Fruit fly (Drosophila melanogaster): ENCODE results near the gene Elp3.

Elp3 gene

DNA sequence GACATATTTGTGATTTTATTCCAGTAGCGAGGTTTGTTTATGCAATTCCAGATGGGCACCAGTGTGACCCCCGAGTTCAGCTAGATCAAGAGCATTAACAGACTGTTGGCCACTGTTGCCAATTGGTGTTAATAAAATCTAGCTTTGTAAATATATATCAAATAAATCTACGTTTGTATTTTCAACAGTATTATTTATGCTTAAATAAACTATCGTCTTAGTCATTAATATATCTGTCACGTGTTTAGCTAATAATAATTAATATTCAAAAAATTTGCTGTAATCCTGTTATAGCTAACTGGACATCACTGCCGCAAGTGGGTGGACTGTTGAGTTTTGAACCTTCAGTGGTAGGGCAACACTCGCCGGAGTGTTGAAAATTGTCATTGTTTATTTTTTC, 15.0 kb downstream of the Elp3 start, which contains the start of the genes mRpL27 and CG15435:
Gene mRpL27, minus strand, starts transcription at position 96 of the 400 bp plus-strand sequence.
Gene CG15435, plus strand, starts transcription at position 187 of the 400 bp plus-strand sequence.
- peak; percentile 96 for TF ChIP-seq Myc (optimal IDR thresholded peaks at IDR 0.05)
- TF ChIP-seq woc (GFP tag; optimal IDR thresholded peaks at IDR 0.05) = peak; percentile 87
- TF ChIP-seq CG9705 (GFP tag; optimal IDR thresholded peaks at IDR 0.05) = peak; percentile 48
- TF ChIP-seq Jra (GFP tag; optimal IDR thresholded peaks at IDR 0.05) = no peak
- TF ChIP-seq Vsx2 (GFP tag; optimal IDR thresholded peaks at IDR 0.05; ENCODE audit: partially characterized antibody) = no peak
- TF ChIP-seq br (GFP tag; optimal IDR thresholded peaks at IDR 0.05) = no peak
- no peak for TF ChIP-seq Rel (GFP tag; optimal IDR thresholded peaks at IDR 0.05)
- TF ChIP-seq Rel (tag; optimal IDR thresholded peaks at IDR 0.05) = peak; percentile 24
- peak in 1 of 2 experiments; percentile 29 for TF ChIP-seq foxo (GFP tag; optimal IDR thresholded peaks at IDR 0.05)
- TF ChIP-seq dmrt93B (GFP tag; optimal IDR thresholded peaks at IDR 0.05) = no peak
- peak; percentile 15 for TF ChIP-seq rgr (GFP tag; optimal IDR thresholded peaks at IDR 0.05)
- peak; percentile 31 for TF ChIP-seq h (GFP tag; optimal IDR thresholded peaks at IDR 0.05)
- TF ChIP-seq OdsH (GFP tag; optimal IDR thresholded peaks at IDR 0.05) = peak; percentile 7
- no peak for TF ChIP-seq GATAd (GFP tag; optimal IDR thresholded peaks at IDR 0.05)
- peak; percentile 20 for TF ChIP-seq Sp1 (GFP tag; optimal IDR thresholded peaks at IDR 0.05)
- TF ChIP-seq tai (GFP tag; optimal IDR thresholded peaks at IDR 0.05) = no peak
- no peak for TF ChIP-seq Hr83 (GFP tag; optimal IDR thresholded peaks at IDR 0.05; ENCODE audit: poor library complexity, severe bottlenecking)
- TF ChIP-seq dl (GFP tag; optimal IDR thresholded peaks at IDR 0.05; ENCODE audit: insufficient read depth in 1 of 2, partially characterized antibody in 2 of 2) = no peak
- peak; percentile 51 for TF ChIP-seq HLH106 (tag; optimal IDR thresholded peaks at IDR 0.05)

dm6 chr2L:4463323-4463722, 18.8 kb downstream of the Elp3 start, which contains the start of the genes CG15443 and Paris:
CG15443 (minus strand) TSS chr2L:4463447.
Paris (plus strand) TSS chr2L:4463611.
- no peak for TF ChIP-seq Rel (GFP tag; optimal IDR thresholded peaks at IDR 0.05)
- peak; percentile 32 for TF ChIP-seq Rel (tag; optimal IDR thresholded peaks at IDR 0.05)
- TF ChIP-seq CG9705 (GFP tag; optimal IDR thresholded peaks at IDR 0.05) = peak; percentile 14
- no peak for TF ChIP-seq br (GFP tag; optimal IDR thresholded peaks at IDR 0.05)

DNA sequence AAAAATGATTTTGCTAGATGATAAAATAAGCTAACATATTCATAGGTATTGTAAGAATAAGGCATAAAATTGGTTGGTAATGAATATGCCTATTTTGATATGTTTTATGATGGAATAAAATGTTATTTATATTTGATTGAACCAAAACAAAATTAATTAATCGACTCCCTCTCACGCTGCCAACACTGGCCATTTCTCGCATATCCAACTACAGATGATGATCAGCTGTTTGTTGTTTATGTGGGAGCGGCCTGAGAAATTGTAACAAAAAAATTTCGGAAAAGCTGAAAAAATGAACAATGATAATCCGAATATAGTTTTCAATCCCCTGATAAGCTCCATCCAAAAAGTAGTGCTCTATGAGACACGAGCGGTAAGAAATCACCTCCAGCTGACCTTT, 20.4 kb downstream of the Elp3 start, which contains the start of gene FIG4:
Gene FIG4, plus strand, starts transcription at position 229 of the 400 bp plus-strand sequence.
- TF ChIP-seq woc (GFP tag; optimal IDR thresholded peaks at IDR 0.05) (peak; percentile 74), Myc (optimal IDR thresholded peaks at IDR 0.05) (peak; percentile 18), Jra (GFP tag; optimal IDR thresholded peaks at IDR 0.05) (no peak)

- TF ChIP-seq CG9705 (GFP tag; optimal IDR thresholded peaks at IDR 0.05) = no peak
- no peak for TF ChIP-seq psq (GFP tag; optimal IDR thresholded peaks at IDR 0.05)
- peak; percentile 23 for TF ChIP-seq fru (GFP tag; optimal IDR thresholded peaks at IDR 0.05)
- no peak for TF ChIP-seq Myc (optimal IDR thresholded peaks at IDR 0.05)
- TF ChIP-seq tai (GFP tag; optimal IDR thresholded peaks at IDR 0.05) = no peak
- TF ChIP-seq usp (GFP tag; optimal IDR thresholded peaks at IDR 0.05) = no peak
- peak; percentile 22 for TF ChIP-seq h (GFP tag; optimal IDR thresholded peaks at IDR 0.05)
These were observed 30.9 kb downstream of the Elp3 start for dm6 chr2L:4475422-4475821.

DNA sequence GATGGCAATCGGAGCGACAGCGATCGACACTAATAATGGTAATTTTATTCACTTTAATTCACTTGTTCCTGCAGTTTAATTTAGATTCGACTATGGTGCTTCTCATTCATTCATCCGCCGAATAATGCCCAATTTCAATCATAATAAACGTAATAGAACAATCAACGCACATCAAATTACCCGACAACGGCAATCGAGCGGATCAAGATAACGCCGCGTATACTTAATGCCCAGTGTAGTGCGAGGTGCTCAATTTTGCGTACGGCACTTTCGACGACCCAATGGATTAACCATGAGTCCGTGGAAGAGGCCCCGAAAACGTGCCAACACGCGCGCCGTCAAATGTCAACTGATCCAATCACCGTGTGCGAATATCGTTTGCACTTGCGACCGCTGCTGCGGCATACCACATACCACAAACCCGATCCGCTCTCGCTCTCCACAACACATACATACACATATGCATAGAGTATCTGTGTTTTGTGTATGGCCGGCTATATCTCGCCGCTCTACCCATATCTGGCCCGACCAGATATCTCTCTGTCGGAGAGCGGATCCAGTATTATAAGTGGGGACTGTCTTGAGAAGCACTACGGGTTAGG, 32.2 kb downstream of the Elp3 start, which contains the start of gene ine:
Gene ine, minus strand, starts transcription at position 351 of the 602 bp plus-strand sequence.
- no peak for TF ChIP-seq OdsH (GFP tag; optimal IDR thresholded peaks at IDR 0.05)
- TF ChIP-seq Dif (GFP tag; optimal IDR thresholded peaks at IDR 0.05; ENCODE audit: partially characterized antibody) = peak; percentile 28
- TF ChIP-seq h (GFP tag; optimal IDR thresholded peaks at IDR 0.05) = peak; percentile 52
- TF ChIP-seq Hr83 (GFP tag; optimal IDR thresholded peaks at IDR 0.05; ENCODE audit: poor library complexity, severe bottlenecking) = no peak
- TF ChIP-seq Hr78 (GFP tag; optimal IDR thresholded peaks at IDR 0.05) = no peak

- no peak for TF ChIP-seq br (GFP tag; optimal IDR thresholded peaks at IDR 0.05)
- no peak for TF ChIP-seq Rel (GFP tag; optimal IDR thresholded peaks at IDR 0.05)
- no peak for TF ChIP-seq Rel (tag; optimal IDR thresholded peaks at IDR 0.05)
- TF ChIP-seq dl (GFP tag; optimal IDR thresholded peaks at IDR 0.05; ENCODE audit: insufficient read depth in 1 of 2, partially characterized antibody in 2 of 2) = no peak
- no peak for TF ChIP-seq usp (GFP tag; optimal IDR thresholded peaks at IDR 0.05)
- TF ChIP-seq woc (GFP tag; optimal IDR thresholded peaks at IDR 0.05) = no peak
- no peak for TF ChIP-seq HLH106 (tag; optimal IDR thresholded peaks at IDR 0.05)
- TF ChIP-seq OdsH (GFP tag; optimal IDR thresholded peaks at IDR 0.05) = no peak
- TF ChIP-seq foxo (GFP tag; optimal IDR thresholded peaks at IDR 0.05) = no peak
- no peak for TF ChIP-seq jim (GFP tag; optimal IDR thresholded peaks at IDR 0.05)
These were observed 33.4 kb downstream of the Elp3 start for dm6 chr2L:4477978-4478377.

Measured in whole organism, wandering third instar larva.